Fruit fly (Drosophila melanogaster) Kc167 (cell line): ENCODE results near the gene ocn.

Source experiments
- Myc ChIP-seq: fragments of >200 bp; optimal IDR thresholded peaks from 2 replicates; lab custom pipeline; 2017; ENCODE audit warnings: missing external identifiers
- Sin3A ChIP-seq: fragments of >200 bp; optimal IDR thresholded peaks from 2 replicates; lab custom pipeline; 2018; ENCODE audit warnings: missing external identifiers
- h ChIP-seq: fragments of >200 bp; optimal IDR thresholded peaks from 3 replicates; lab custom pipeline; 2018; ENCODE audit warnings: missing external identifiers
- insv ChIP-seq: fragments of >200 bp; optimal IDR thresholded peaks from 3 replicates; lab custom pipeline; 2018; ENCODE audit warnings: missing external identifiers
- psq ChIP-seq: fragments of >200 bp; optimal IDR thresholded peaks from 2 replicates; lab custom pipeline; 2017; ENCODE audit warnings: missing external identifiers
- ttk ChIP-seq: sonication (Bioruptor generic); optimal IDR thresholded peaks from 2 replicates; lab custom pipeline; 2017; ENCODE audit warnings: missing external identifiers

dm6 chr3R:30063704-30064103 is 26.2 kb upstream of the ocn start:
- TF ChIP-seq h (lab: Kevin White, UChicago) (no peak), Myc (lab: Kevin White, UChicago) (no peak), insv (lab: Kevin White, UChicago) (no peak), psq (lab: Kevin White, UChicago) (no peak), Sin3A (lab: Kevin White, UChicago) (no peak), ttk (lab: Kevin White, UChicago) (no peak)
